Fruit fly (Drosophila melanogaster) whole organism, pupa: ENCODE results near the gene CG9377.
A peak's percentile ranks its signal among the peaks of the same experiment; 100 is the strongest.

Experiments used
- CG10348 ChIP-seq: fragments of 200-800 bp; sonication (Bioruptor generic); IDR thresholded peaks from 2 replicates; pipeline ENCODE4 v1.3.6; 2022; ENCODE audit warnings: missing biosample characterization, missing genetic modification characterization
- CG12605 ChIP-seq: fragments of 200-800 bp; sonication (Bioruptor generic); IDR thresholded peaks from 2 replicates; pipeline ENCODE4 v1.3.6; 2022; ENCODE audit warnings: missing biosample characterization, missing genetic modification characterization
- CG13204 ChIP-seq: fragments of 200-800 bp; sonication (Bioruptor generic); optimal IDR thresholded peaks from 2 replicates; lab custom pipeline; 2018; ENCODE audit warnings: missing biosample characterization, mild to moderate bottlenecking, missing genetic modification characterization, moderate library complexity
- CG14655 ChIP-seq: fragments of 200-800 bp; sonication (Bioruptor generic); optimal IDR thresholded peaks from 3 replicates; lab custom pipeline; 2017; ENCODE audit warnings: mild to moderate bottlenecking, missing biosample characterization, missing genetic modification reagents, missing genetic modification characterization
- CG15710 ChIP-seq: fragments of 200-800 bp; sonication (Bioruptor generic); optimal IDR thresholded peaks from 2 replicates; lab custom pipeline; 2018; ENCODE audit warnings: missing biosample characterization, mild to moderate bottlenecking, missing genetic modification characterization, moderate library complexity
- CG17806 ChIP-seq: fragments of 200-800 bp; sonication (Bioruptor generic); optimal IDR thresholded peaks from 2 replicates; lab custom pipeline; 2018; ENCODE audit warnings: missing biosample characterization, mild to moderate bottlenecking, missing genetic modification characterization, moderate library complexity
- CG32121 ChIP-seq: fragments of 200-800 bp; sonication (Bioruptor generic); IDR thresholded peaks from 2 replicates; pipeline ENCODE4 v1.3.6; 2022; ENCODE audit warnings: missing biosample characterization, missing genetic modification characterization
- CG34367 ChIP-seq: fragments of 200-800 bp; sonication (Bioruptor generic); optimal IDR thresholded peaks from 2 replicates; lab custom pipeline; 2018; ENCODE audit warnings: missing biosample characterization, mild to moderate bottlenecking, missing genetic modification characterization
- CG4496 ChIP-seq: fragments of 200-800 bp; sonication (Bioruptor generic); IDR thresholded peaks from 3 replicates; pipeline ENCODE4 v1.3.6; 2022; ENCODE audit warnings: missing biosample characterization, missing genetic modification characterization
- CG8159 ChIP-seq: fragments of 200-800 bp; sonication (Bioruptor generic); optimal IDR thresholded peaks from 3 replicates; lab custom pipeline; 2018; ENCODE audit warnings: missing biosample characterization, mild to moderate bottlenecking, missing genetic modification characterization, moderate library complexity
- CG8301 ChIP-seq: fragments of 200-800 bp; sonication (Bioruptor generic); optimal IDR thresholded peaks from 2 replicates; lab custom pipeline; 2018; ENCODE audit warnings: missing biosample characterization, mild to moderate bottlenecking, missing genetic modification characterization
- CG9948 ChIP-seq: fragments of 200-800 bp; sonication (Bioruptor generic); optimal IDR thresholded peaks from 2 replicates; lab custom pipeline; 2018; ENCODE audit warnings: missing biosample characterization, mild to moderate bottlenecking, missing genetic modification characterization, moderate library complexity
- D1 ChIP-seq: fragments of 200-800 bp; sonication (Bioruptor generic); optimal IDR thresholded peaks from 2 replicates; lab custom pipeline; 2018; ENCODE audit warnings: missing biosample characterization, mild to moderate bottlenecking, missing genetic modification characterization, moderate library complexity
- EcR ChIP-seq: fragments of 200-800 bp; sonication (Bioruptor generic); optimal IDR thresholded peaks from 3 replicates; lab custom pipeline; 2019; ENCODE audit warnings: missing biosample characterization, missing genetic modification characterization, mild to moderate bottlenecking, moderate library complexity, missing genetic modification reagents
- Ets98B ChIP-seq: fragments of 200-800 bp; sonication (Bioruptor generic); IDR thresholded peaks from 2 replicates; pipeline ENCODE4 v1.3.6; 2022; ENCODE audit warnings: missing biosample characterization, missing genetic modification characterization
- Pif1A ChIP-seq: fragments of 200-800 bp; sonication (Bioruptor generic); optimal IDR thresholded peaks from 3 replicates; lab custom pipeline; 2016; ENCODE audit warnings: missing biosample characterization, missing genetic modification characterization
- Pif1B ChIP-seq: fragments of 200-800 bp; sonication (Bioruptor generic); optimal IDR thresholded peaks from 3 replicates; lab custom pipeline; 2016; ENCODE audit warnings: missing biosample characterization, missing genetic modification characterization
- Snoo ChIP-seq: fragments of 200-800 bp; sonication (Bioruptor generic); optimal IDR thresholded peaks from 3 replicates; lab custom pipeline; 2017; ENCODE audit warnings: missing biosample characterization, mild to moderate bottlenecking, missing genetic modification characterization, inconsistent platforms
- fd96Ca ChIP-seq: fragments of 200-800 bp; sonication (Bioruptor generic); IDR thresholded peaks from 3 replicates; pipeline ENCODE4 v1.3.6; 2022; ENCODE audit warnings: missing biosample characterization, missing genetic modification characterization
- gl ChIP-seq: fragments of 200-800 bp; sonication (Bioruptor generic); optimal IDR thresholded peaks from 2 replicates; lab custom pipeline; 2018; ENCODE audit warnings: missing biosample characterization, mild to moderate bottlenecking, missing genetic modification characterization
- rn ChIP-seq: fragments of 200-800 bp; sonication (Bioruptor generic); IDR thresholded peaks from 2 replicates; pipeline ENCODE4 v1.3.6; 2022; ENCODE audit warnings: missing biosample characterization, missing genetic modification characterization

Gene CG9377

dm6 chr2L:13366109-13366747, 4.9 kb upstream of the CG9377 start, which contains the start of the genes Nnp-1 and Grx3:
Gene Nnp-1 (minus strand): TSS chr2L:13366189.
Gene Grx3 (plus strand): TSS chr2L:13366447.
- no peak for TF ChIP-seq Ets98B
- no peak for TF ChIP-seq Pif1A (GFP tag; lab: Kevin White, UChicago)
- TF ChIP-seq CG32121 (GFP tag; lab: Robert Waterston, UW): 0 out of 2 replicates have a peak, but pooled peaks have one; percentile 35
- TF ChIP-seq CG8159 (tag; lab: Kevin White, UChicago): peak; percentile 44
- 0 out of 2 replicates have a peak, but pooled peaks have one; percentile 13 for TF ChIP-seq rn (GFP tag; lab: Robert Waterston, UW)
- TF ChIP-seq CG9948 (tag; lab: Kevin White, UChicago): peak; percentile 39
- peak; percentile 3 for TF ChIP-seq Snoo (tag; lab: Kevin White, UChicago)
- TF ChIP-seq D1 (tag; lab: Kevin White, UChicago): peak; percentile 30

DNA sequence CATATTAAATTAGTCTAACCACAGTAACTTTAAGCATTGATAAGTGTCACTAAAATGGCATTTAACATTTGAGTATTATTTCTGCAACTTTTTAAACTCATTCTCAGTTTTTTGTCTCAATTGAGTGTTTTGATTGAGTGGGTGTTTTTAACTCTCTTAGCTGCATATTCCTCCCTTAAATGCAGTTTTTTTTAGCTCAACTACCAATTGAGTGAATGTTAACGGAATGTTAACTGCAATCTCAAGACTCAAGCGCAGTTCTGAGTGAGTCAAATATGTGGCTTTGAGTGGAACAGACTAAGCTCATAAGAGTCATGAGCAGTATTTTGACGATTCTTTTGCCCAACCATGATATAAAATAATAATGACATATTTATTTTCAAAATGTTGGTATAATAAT, 1.6 kb upstream of the CG9377 start:
- TF ChIP-seq CG14655 (no peak), gl (tag; lab: Kevin White, UChicago) (no peak), CG15710 (tag; lab: Kevin White, UChicago) (no peak), EcR (GFP tag; lab: Kevin White, UChicago) (no peak), CG34367 (tag; lab: Kevin White, UChicago) (no peak), Ets98B (no peak), fd96Ca (no peak), CG8301 (tag; lab: Kevin White, UChicago) (no peak), rn (GFP tag; lab: Robert Waterston, UW) (no peak), CG32121 (GFP tag; lab: Robert Waterston, UW) (no peak), Snoo (tag; lab: Kevin White, UChicago) (no peak), CG8159 (tag; lab: Kevin White, UChicago) (no peak), Pif1A (GFP tag; lab: Kevin White, UChicago) (no peak)

- no peak for TF ChIP-seq CG4496 (GFP tag; lab: Robert Waterston, UW)
- TF ChIP-seq EcR (GFP tag; lab: Kevin White, UChicago): no peak
- no peak for TF ChIP-seq fd96Ca
- TF ChIP-seq CG12605 (GFP tag; lab: Robert Waterston, UW): no peak
- TF ChIP-seq Ets98B: no peak
- TF ChIP-seq D1 (tag; lab: Kevin White, UChicago): no peak
- no peak for TF ChIP-seq CG34367 (tag; lab: Kevin White, UChicago)
- TF ChIP-seq CG13204 (GFP tag; lab: Kevin White, UChicago): no peak
- TF ChIP-seq CG9948 (tag; lab: Kevin White, UChicago): no peak
- no peak for TF ChIP-seq CG32121 (GFP tag; lab: Robert Waterston, UW)
- TF ChIP-seq, all 21 proteins: peak for 0
Measured at dm6 chr2L:13354580-13355347, 6.6 kb downstream of the CG9377 start, which contains the start of gene CG9395. Gene CG9395 (minus strand): TSS chr2L:13355073.

dm6 chr2L:13349237-13349902, 12.0 kb downstream of the CG9377 start:
- TF ChIP-seq CG8301 (tag; lab: Kevin White, UChicago): no peak
- TF ChIP-seq fd96Ca: no peak
- TF ChIP-seq D1 (tag; lab: Kevin White, UChicago): no peak
- no peak for TF ChIP-seq CG13204 (GFP tag; lab: Kevin White, UChicago)
- no peak for TF ChIP-seq EcR (GFP tag; lab: Kevin White, UChicago)
- no peak for TF ChIP-seq CG14655
- no peak for TF ChIP-seq rn (GFP tag; lab: Robert Waterston, UW)
- TF ChIP-seq gl (tag; lab: Kevin White, UChicago): no peak
- TF ChIP-seq Pif1B (GFP tag; lab: Kevin White, UChicago): no peak
- TF ChIP-seq CG10348 (GFP tag; lab: Robert Waterston, UW): no peak
- no peak for TF ChIP-seq CG34367 (tag; lab: Kevin White, UChicago)
- no peak for TF ChIP-seq Pif1A (GFP tag; lab: Kevin White, UChicago)
- TF ChIP-seq CG9948 (tag; lab: Kevin White, UChicago): no peak
- no peak for TF ChIP-seq CG17806
- no peak for TF ChIP-seq CG12605 (GFP tag; lab: Robert Waterston, UW)
- no peak for TF ChIP-seq CG4496 (GFP tag; lab: Robert Waterston, UW)
- TF ChIP-seq CG32121 (GFP tag; lab: Robert Waterston, UW): no peak
- no peak for TF ChIP-seq CG8159 (tag; lab: Kevin White, UChicago)
- no peak for TF ChIP-seq Snoo (tag; lab: Kevin White, UChicago)

DNA sequence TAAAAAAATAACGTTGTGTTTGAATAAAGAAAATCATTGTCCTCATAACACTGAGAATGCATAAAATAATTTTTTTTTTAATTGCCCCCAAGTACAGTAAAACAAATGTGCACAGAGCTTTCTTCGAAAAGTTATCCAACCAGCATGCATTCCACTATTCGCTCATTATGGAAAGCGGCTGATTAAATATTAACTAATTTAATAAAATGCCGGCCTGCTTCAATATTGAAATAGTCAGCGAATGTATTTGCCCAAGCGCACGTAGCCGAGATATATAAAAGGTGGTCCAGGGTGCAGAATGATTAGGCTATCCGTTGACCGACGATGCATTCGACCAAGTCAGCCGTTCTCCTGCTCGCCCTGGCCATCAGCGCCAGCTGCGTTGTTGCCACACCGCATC, 13.9 kb downstream of the CG9377 start, which contains the start of gene CG16826:
Gene CG16826, plus strand, starts transcription at position 301 of the 400 bp plus-strand sequence.
- TF ChIP-seq CG34367 (tag; lab: Kevin White, UChicago): no peak
- no peak for TF ChIP-seq CG12605 (GFP tag; lab: Robert Waterston, UW)
- TF ChIP-seq CG8301 (tag; lab: Kevin White, UChicago): no peak
- no peak for TF ChIP-seq CG15710 (tag; lab: Kevin White, UChicago)
